Worm (Caenorhabditis elegans): Measurements from ENCODE around the gene F19B10.2.

DNA sequence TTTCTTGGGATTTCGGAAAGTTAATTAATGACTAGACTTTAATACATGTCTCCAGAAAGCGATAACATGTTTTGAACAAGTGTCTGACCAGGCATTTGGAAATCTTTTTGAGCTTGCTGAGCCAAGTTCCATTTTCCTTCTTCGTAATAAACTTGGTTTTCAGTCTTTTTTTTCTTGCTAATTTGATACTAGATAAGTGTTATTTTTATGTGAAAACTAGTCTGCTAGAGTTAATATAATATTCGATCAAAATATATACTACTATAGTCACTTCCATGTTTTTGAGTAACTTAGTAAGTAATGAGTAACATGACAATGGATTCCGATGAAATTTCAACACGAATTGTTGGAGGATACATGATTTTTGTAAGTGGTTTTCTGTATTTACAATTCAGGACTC lies 34.0 kb downstream of the F19B10.2 start, which contains the start of gene srx-110:
- TF ChIP-seq elt-3 (tag; optimal IDR thresholded peaks at IDR 0.05) (no peak), ztf-11 (tag; optimal IDR thresholded peaks at IDR 0.05) (no peak), pha-4 (tag; optimal IDR thresholded peaks at IDR 0.05) (no peak), lin-13 (tag; optimal IDR thresholded peaks at IDR 0.05) (no peak), snpc-4 (tag; optimal IDR thresholded peaks at IDR 0.05) (no peak), nhr-76 (tag; optimal IDR thresholded peaks at IDR 0.05) (no peak), elt-1 (tag; optimal IDR thresholded peaks at IDR 0.05; ENCODE audit: borderline replicate concordance, insufficient read depth) (no peak), mep-1 (tag; optimal IDR thresholded peaks at IDR 0.05) (no peak), unc-39 (tag; optimal IDR thresholded peaks at IDR 0.05) (no peak), ces-1 (GFP tag; optimal IDR thresholded peaks at IDR 0.05) (no peak), sptf-1 (tag; optimal IDR thresholded peaks at IDR 0.05) (no peak), unc-62 (GFP tag; optimal IDR thresholded peaks at IDR 0.05) (no peak)
